Fruit fly (Drosophila melanogaster) whole organism, embryonic: ENCODE data around the gene CG5050.

Source experiments
- CG11723 ChIP-seq: fragments of 200-800 bp; sonication (Bioruptor generic); optimal IDR thresholded peaks from 2 replicates; lab custom pipeline; 2017; ENCODE audit warnings: missing biosample characterization, mild to moderate bottlenecking, missing genetic modification characterization
- CG12104 ChIP-seq: fragments of 200-800 bp; sonication (Bioruptor generic); optimal IDR thresholded peaks from 3 replicates; lab custom pipeline; 2016; ENCODE audit warnings: missing biosample characterization, missing genetic modification characterization
- CG12391 ChIP-seq: fragments of 200-800 bp; sonication (Bioruptor generic); optimal IDR thresholded peaks from 3 replicates; lab custom pipeline; 2018; ENCODE audit warnings: missing biosample characterization, mild to moderate bottlenecking, missing genetic modification characterization, moderate library complexity
- CG13424 ChIP-seq: fragments of 200-800 bp; sonication (Bioruptor generic); optimal IDR thresholded peaks from 2 replicates; lab custom pipeline; 2019; ENCODE audit warnings: missing biosample characterization, mild to moderate bottlenecking, missing genetic modification characterization, moderate library complexity
- CG13624 ChIP-seq: fragments of 200-800 bp; sonication (Bioruptor generic); optimal IDR thresholded peaks from 2 replicates; lab custom pipeline; 2016; ENCODE audit warnings: missing biosample characterization, missing genetic modification characterization
- CG13775 ChIP-seq: fragments of 200-800 bp; sonication (Bioruptor generic); optimal IDR thresholded peaks from 3 replicates; lab custom pipeline; 2017; ENCODE audit warnings: missing biosample characterization, mild to moderate bottlenecking, missing genetic modification characterization
- CG15479 ChIP-seq: fragments of 200-800 bp; sonication (Bioruptor generic); optimal IDR thresholded peaks from 3 replicates; lab custom pipeline; 2019; ENCODE audit warnings: missing biosample characterization, mild to moderate bottlenecking, missing genetic modification characterization, moderate library complexity
- CG15601 ChIP-seq: fragments of 200-800 bp; sonication (Bioruptor generic); optimal IDR thresholded peaks from 3 replicates; lab custom pipeline; 2019; ENCODE audit warnings: missing biosample characterization, mild to moderate bottlenecking, missing genetic modification characterization, moderate library complexity
- CG15696 ChIP-seq: fragments of 200-800 bp; sonication (Bioruptor generic); optimal IDR thresholded peaks from 2 replicates; lab custom pipeline; 2019; ENCODE audit warnings: missing biosample characterization, mild to moderate bottlenecking, missing genetic modification characterization, moderate library complexity
- CG1603 ChIP-seq: fragments of 200-800 bp; sonication (Bioruptor generic); optimal IDR thresholded peaks from 2 replicates; lab custom pipeline; 2019; ENCODE audit warnings: missing biosample characterization, mild to moderate bottlenecking, missing genetic modification characterization, moderate library complexity
- CG16779 ChIP-seq: fragments of 200-800 bp; sonication (Bioruptor generic); IDR thresholded peaks from 2 replicates; pipeline ENCODE4 v1.3.6; 2022; ENCODE audit warnings: missing biosample characterization, missing genetic modification characterization
- CG18476 ChIP-seq: fragments of 200-800 bp; sonication (Bioruptor generic); optimal IDR thresholded peaks from 2 replicates; lab custom pipeline; 2016; ENCODE audit warnings: missing biosample characterization, mild to moderate bottlenecking, missing genetic modification characterization
- CG18599 ChIP-seq: fragments of 200-800 bp; sonication (Bioruptor generic); optimal IDR thresholded peaks from 3 replicates; lab custom pipeline; 2017; ENCODE audit warnings: missing biosample characterization, missing genetic modification characterization, mild to moderate bottlenecking, moderate library complexity, missing genetic modification reagents
- CG2116 ChIP-seq: fragments of 200-800 bp; sonication (Bioruptor generic); optimal IDR thresholded peaks from 3 replicates; lab custom pipeline; 2018; ENCODE audit warnings: missing biosample characterization, mild to moderate bottlenecking, missing genetic modification characterization
- CG3407 ChIP-seq: fragments of 200-800 bp; sonication (Bioruptor generic); optimal IDR thresholded peaks from 2 replicates; lab custom pipeline; 2018; ENCODE audit warnings: missing biosample characterization, mild to moderate bottlenecking, missing genetic modification characterization
- CG4328 ChIP-seq: fragments of 200-800 bp; sonication (Bioruptor generic); optimal IDR thresholded peaks from 3 replicates; lab custom pipeline; 2017; ENCODE audit warnings: missing biosample characterization, missing genetic modification reagents, missing genetic modification characterization
- CG6254 ChIP-seq: fragments of 200-800 bp; sonication (Bioruptor generic); optimal IDR thresholded peaks from 3 replicates; lab custom pipeline; 2017; ENCODE audit warnings: mild to moderate bottlenecking, missing biosample characterization, missing genetic modification reagents, missing genetic modification characterization
- CG6765 ChIP-seq: fragments of 200-800 bp; sonication (Bioruptor generic); optimal IDR thresholded peaks from 3 replicates; lab custom pipeline; 2017; ENCODE audit warnings: missing biosample characterization, mild to moderate bottlenecking, missing genetic modification characterization
- CG8281 ChIP-seq: fragments of 200-800 bp; sonication (Bioruptor generic); optimal IDR thresholded peaks from 2 replicates; lab custom pipeline; 2018; ENCODE audit warnings: missing biosample characterization, mild to moderate bottlenecking, missing genetic modification characterization, moderate library complexity
- CG8765 ChIP-seq: fragments of 200-800 bp; sonication (Bioruptor generic); IDR thresholded peaks from 2 replicates; pipeline ENCODE4 v1.3.6; 2022; ENCODE audit warnings: missing biosample characterization, missing genetic modification characterization
- CkIIα-i1 ChIP-seq: fragments of 200-800 bp; sonication (Bioruptor generic); IDR thresholded peaks from 2 replicates; pipeline ENCODE4 v1.3.6; 2022; ENCODE audit warnings: missing biosample characterization, missing genetic modification characterization
- CoRest ChIP-seq: fragments of 200-800 bp; sonication (Bioruptor generic); optimal IDR thresholded peaks from 3 replicates; lab custom pipeline; 2018; ENCODE audit warnings: missing biosample characterization, mild to moderate bottlenecking, missing genetic modification characterization, moderate library complexity
- D19A ChIP-seq: fragments of 200-800 bp; optimal IDR thresholded peaks from 3 replicates; lab custom pipeline; 2019; ENCODE audit warnings: missing biosample characterization, mild to moderate bottlenecking, missing genetic modification characterization, moderate library complexity
- Doc2 ChIP-seq: fragments of 200-800 bp; sonication (Bioruptor generic); IDR thresholded peaks from 2 replicates; pipeline ENCODE4 v1.3.6; 2022; ENCODE audit warnings: missing biosample characterization, missing genetic modification characterization
- Dref ChIP-seq: fragments of 200-800 bp; sonication (Bioruptor generic); IDR thresholded peaks from 2 replicates; pipeline ENCODE4 v1.3.6; 2022; ENCODE audit warnings: missing biosample characterization, missing genetic modification characterization
- Hand ChIP-seq: fragments of 200-800 bp; sonication (Bioruptor generic); optimal IDR thresholded peaks from 2 replicates; lab custom pipeline; 2017; ENCODE audit warnings: mild to moderate bottlenecking, missing biosample characterization, missing genetic modification reagents, missing genetic modification characterization
- Lim3 ChIP-seq: fragments of 200-800 bp; sonication (Bioruptor generic); IDR thresholded peaks from 2 replicates; pipeline ENCODE4 v1.3.6; 2022; ENCODE audit warnings: missing biosample characterization, missing genetic modification characterization
- Mad ChIP-seq: fragments of 200-800 bp; sonication (Bioruptor generic); optimal IDR thresholded peaks from 2 replicates; lab custom pipeline; 2016; ENCODE audit warnings: missing biosample characterization, missing genetic modification characterization
- NC2α ChIP-seq: fragments of 200-800 bp; sonication (Bioruptor generic); optimal IDR thresholded peaks from 2 replicates; lab custom pipeline; 2016; ENCODE audit warnings: missing biosample characterization, missing genetic modification characterization
- Rfx ChIP-seq: fragments of 200-800 bp; sonication (Bioruptor generic); IDR thresholded peaks from 2 replicates; pipeline ENCODE4 v1.3.6; 2022; ENCODE audit warnings: missing biosample characterization, missing genetic modification characterization
- Spps ChIP-seq: fragments of 200-800 bp; sonication (Bioruptor generic); optimal IDR thresholded peaks from 2 replicates; lab custom pipeline; 2018; ENCODE audit warnings: missing biosample characterization, mild to moderate bottlenecking, missing genetic modification characterization
- Sry-δ ChIP-seq: fragments of 200-800 bp; sonication (Bioruptor generic); optimal IDR thresholded peaks from 2 replicates; lab custom pipeline; 2016; ENCODE audit warnings: missing biosample characterization, missing genetic modification characterization
- bbx ChIP-seq: fragments of 200-800 bp; sonication (Bioruptor generic); IDR thresholded peaks from 2 replicates; pipeline ENCODE4 v1.3.6; 2022; ENCODE audit warnings: missing biosample characterization, missing genetic modification characterization; ENCODE audit not compliant: partially characterized antibody
- cato ChIP-seq: fragments of 200-800 bp; sonication (Bioruptor generic); optimal IDR thresholded peaks from 2 replicates; lab custom pipeline; 2016; ENCODE audit warnings: missing biosample characterization, missing genetic modification characterization, borderline replicate concordance
- cwo ChIP-seq: fragments of 200-800 bp; sonication (Bioruptor generic); optimal IDR thresholded peaks from 3 replicates; lab custom pipeline; 2017; ENCODE audit warnings: missing biosample characterization, missing genetic modification characterization, mild to moderate bottlenecking, moderate library complexity, missing genetic modification reagents
- gcm2 ChIP-seq: fragments of 200-800 bp; sonication (Bioruptor generic); optimal IDR thresholded peaks from 2 replicates; lab custom pipeline; 2016; ENCODE audit warnings: missing biosample characterization, missing genetic modification characterization
- jumu ChIP-seq: fragments of 200-800 bp; sonication (Bioruptor generic); optimal IDR thresholded peaks from 3 replicates; lab custom pipeline; 2016; ENCODE audit warnings: missing biosample characterization, missing genetic modification characterization
- klu ChIP-seq: fragments of 200-800 bp; sonication (Bioruptor generic); IDR thresholded peaks from 2 replicates; pipeline ENCODE4 v1.3.6; 2022; ENCODE audit warnings: missing biosample characterization, missing genetic modification characterization
- kni ChIP-seq: fragments of 200-800 bp; sonication (Bioruptor generic); optimal IDR thresholded peaks from 3 replicates; lab custom pipeline; 2017; ENCODE audit warnings: mild to moderate bottlenecking, missing biosample characterization, missing genetic modification reagents, missing genetic modification characterization
- knrl ChIP-seq: fragments of 200-800 bp; sonication (Bioruptor generic); IDR thresholded peaks from 3 replicates; pipeline ENCODE4 v1.3.6; 2022; ENCODE audit warnings: missing biosample characterization, missing genetic modification characterization; ENCODE audit not compliant: partially characterized antibody
- mld ChIP-seq: fragments of 200-800 bp; sonication (Bioruptor generic); IDR thresholded peaks from 3 replicates; pipeline ENCODE4 v1.3.6; 2022; ENCODE audit warnings: missing biosample characterization, missing genetic modification characterization; ENCODE audit not compliant: partially characterized antibody
- nom ChIP-seq: fragments of 200-800 bp; sonication (Bioruptor generic); optimal IDR thresholded peaks from 2 replicates; lab custom pipeline; 2017; ENCODE audit warnings: missing biosample characterization, missing genetic modification characterization, mild to moderate bottlenecking, moderate library complexity, missing genetic modification reagents
- psq ChIP-seq: fragments of 200-800 bp; sonication (Bioruptor generic); optimal IDR thresholded peaks from 2 replicates; lab custom pipeline; 2017; ENCODE audit warnings: missing biosample characterization, missing genetic modification characterization
- ranshi ChIP-seq: fragments of 200-800 bp; sonication (Bioruptor generic); IDR thresholded peaks from 2 replicates; pipeline ENCODE4 v1.3.6; 2022; ENCODE audit warnings: missing biosample characterization, missing genetic modification characterization
- salm ChIP-seq: fragments of 200-800 bp; sonication (Bioruptor generic); optimal IDR thresholded peaks from 2 replicates; lab custom pipeline; 2018; ENCODE audit warnings: missing biosample characterization, mild to moderate bottlenecking, missing genetic modification characterization
- stwl ChIP-seq: fragments of 200-800 bp; sonication (Bioruptor generic); optimal IDR thresholded peaks from 3 replicates; lab custom pipeline; 2018; ENCODE audit warnings: missing biosample characterization, mild to moderate bottlenecking, missing genetic modification characterization, moderate library complexity
- tio ChIP-seq: fragments of 200-800 bp; sonication (Bioruptor generic); optimal IDR thresholded peaks from 2 replicates; lab custom pipeline; 2017; ENCODE audit warnings: missing biosample characterization, missing genetic modification characterization, inconsistent platforms
- toy ChIP-seq: fragments of 200-800 bp; sonication (Bioruptor generic); IDR thresholded peaks from 2 replicates; pipeline ENCODE4 v1.3.6; 2022; ENCODE audit warnings: missing biosample characterization, missing genetic modification characterization

CG5050 gene

DNA sequence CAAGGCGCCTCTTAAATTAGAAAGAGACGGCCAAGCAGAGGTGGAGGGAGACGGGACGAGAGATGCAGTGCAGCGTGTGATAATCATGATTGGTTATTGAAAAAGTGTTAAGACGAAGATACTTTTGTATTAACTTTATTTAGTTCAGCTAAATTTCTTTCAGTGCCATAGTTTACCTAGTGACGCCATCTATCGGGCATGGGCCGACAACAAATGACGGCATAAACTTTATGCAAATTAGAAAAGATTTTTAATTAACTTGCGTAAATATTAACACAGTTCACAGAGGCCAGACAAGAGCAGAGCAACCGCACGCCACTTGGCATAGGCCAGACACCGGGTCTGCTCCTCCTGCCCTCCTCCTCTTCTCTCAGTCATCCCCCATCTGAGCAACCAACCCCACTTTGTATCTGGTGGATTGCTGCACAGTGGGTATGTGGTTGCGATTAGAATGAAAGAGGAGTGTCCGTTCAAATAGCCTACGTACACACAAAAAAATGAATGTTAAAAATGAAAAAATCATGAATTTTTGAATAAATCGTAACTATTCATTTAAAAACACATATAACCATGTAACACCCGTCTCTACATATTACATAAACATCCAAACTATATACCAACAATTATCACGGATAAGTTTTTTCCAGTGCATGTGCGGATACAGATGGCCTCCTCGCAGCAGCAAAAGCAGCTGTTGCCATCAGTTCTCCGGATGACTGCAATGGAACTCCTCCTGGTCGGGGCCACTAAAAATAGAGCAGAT, 13.4 kb downstream of the CG5050 start (continued):
- peak; percentile 47 for TF ChIP-seq Sry-δ
- TF ChIP-seq Doc2 (GFP tag; lab: Robert Waterston, UW): 0 out of 2 replicates have a peak, but pooled peaks have one; percentile 41
- peak; percentile 32 for TF ChIP-seq CG11723 (GFP tag; lab: Kevin White, UChicago)
- TF ChIP-seq CG13424 (tag; lab: Kevin White, UChicago): peak; percentile 87
- peak; percentile 30 for TF ChIP-seq CG2116 (GFP tag; lab: Kevin White, UChicago)
- peak; percentile 73 for TF ChIP-seq jumu
- no peak for TF ChIP-seq salm (tag; lab: Kevin White, UChicago)
- TF ChIP-seq tio (GFP tag; lab: Kevin White, UChicago): peak; percentile 79
- TF ChIP-seq CG12104 (GFP tag; lab: Kevin White, UChicago): peak; percentile 66
- no peak for TF ChIP-seq kni (GFP tag; lab: Kevin White, UChicago)
- no peak for TF ChIP-seq CG15479 (GFP tag; lab: Kevin White, UChicago)
- TF ChIP-seq CG15601: peak; percentile 83
- no peak for TF ChIP-seq CG16779 (GFP tag; lab: Robert Waterston, UW)
- no peak for TF ChIP-seq CkIIα-i1
- peak; percentile 84 for TF ChIP-seq ranshi (GFP tag; lab: Robert Waterston, UW)
- TF ChIP-seq cwo (GFP tag; lab: Kevin White, UChicago): peak; percentile 78
- TF ChIP-seq cato (GFP tag; lab: Kevin White, UChicago): peak; percentile 70
- peak; percentile 52; the same call in 1 of the 2 replicates for TF ChIP-seq klu (GFP tag; lab: Robert Waterston, UW)
- TF ChIP-seq Hand (GFP tag; lab: Kevin White, UChicago): peak; percentile 80
- TF ChIP-seq CG18599 (GFP tag; lab: Kevin White, UChicago): peak; percentile 88
- TF ChIP-seq stwl (tag; lab: Kevin White, UChicago): no peak
- TF ChIP-seq mld (GFP tag; lab: Robert Waterston, UW): no peak
- peak; percentile 58; the same call in 1 of the 2 replicates for TF ChIP-seq Lim3 (GFP tag; lab: Robert Waterston, UW)
- peak; percentile 86 for TF ChIP-seq CoRest (tag; lab: Kevin White, UChicago)
- TF ChIP-seq gcm2 (GFP tag; lab: Kevin White, UChicago): no peak
- peak; percentile 74 for TF ChIP-seq Rfx (GFP tag; lab: Robert Waterston, UW)
- peak; percentile 68 for TF ChIP-seq CG6254 (GFP tag; lab: Kevin White, UChicago)
- TF ChIP-seq Spps (tag; lab: Kevin White, UChicago): peak; percentile 61
- no peak for TF ChIP-seq knrl (GFP tag; lab: Robert Waterston, UW)
- peak; percentile 77 for TF ChIP-seq CG13624 (GFP tag; lab: Kevin White, UChicago)
- no peak for TF ChIP-seq nom (GFP tag; lab: Kevin White, UChicago)
- peak; percentile 85 for TF ChIP-seq D19A (tag; lab: Kevin White, UChicago)
- TF ChIP-seq CG6765 (GFP tag; lab: Kevin White, UChicago): no peak
- TF ChIP-seq CG18476 (GFP tag; lab: Kevin White, UChicago): peak; percentile 58
- TF ChIP-seq CG8281 (tag; lab: Kevin White, UChicago): peak; percentile 47
- TF ChIP-seq CG12391 (tag; lab: Kevin White, UChicago): no peak
- no peak for TF ChIP-seq bbx
- peak; percentile 74 for TF ChIP-seq CG4328
- peak; percentile 58 for TF ChIP-seq CG3407
- TF ChIP-seq NC2α (GFP tag; lab: Kevin White, UChicago): peak; percentile 34
- TF ChIP-seq psq: no peak
- TF ChIP-seq CG15696 (tag; lab: Kevin White, UChicago): peak; percentile 74
- TF ChIP-seq CG1603 (tag; lab: Kevin White, UChicago): peak; percentile 90
- TF ChIP-seq Mad (GFP tag; lab: Kevin White, UChicago): peak; percentile 33
- no peak for TF ChIP-seq Dref
- TF ChIP-seq CG13775 (GFP tag; lab: Kevin White, UChicago): peak; percentile 73
- peak; percentile 36; the same call in 1 of the 2 replicates for TF ChIP-seq CG8765 (GFP tag; lab: Robert Waterston, UW)
- no peak for TF ChIP-seq toy (GFP tag; lab: Robert Waterston, UW)
